Fruit fly (Drosophila melanogaster): Measurements from ENCODE around the gene Spn85F.
A peak's percentile ranks its signal among the peaks of the same experiment; 100 is the strongest.

DNA sequence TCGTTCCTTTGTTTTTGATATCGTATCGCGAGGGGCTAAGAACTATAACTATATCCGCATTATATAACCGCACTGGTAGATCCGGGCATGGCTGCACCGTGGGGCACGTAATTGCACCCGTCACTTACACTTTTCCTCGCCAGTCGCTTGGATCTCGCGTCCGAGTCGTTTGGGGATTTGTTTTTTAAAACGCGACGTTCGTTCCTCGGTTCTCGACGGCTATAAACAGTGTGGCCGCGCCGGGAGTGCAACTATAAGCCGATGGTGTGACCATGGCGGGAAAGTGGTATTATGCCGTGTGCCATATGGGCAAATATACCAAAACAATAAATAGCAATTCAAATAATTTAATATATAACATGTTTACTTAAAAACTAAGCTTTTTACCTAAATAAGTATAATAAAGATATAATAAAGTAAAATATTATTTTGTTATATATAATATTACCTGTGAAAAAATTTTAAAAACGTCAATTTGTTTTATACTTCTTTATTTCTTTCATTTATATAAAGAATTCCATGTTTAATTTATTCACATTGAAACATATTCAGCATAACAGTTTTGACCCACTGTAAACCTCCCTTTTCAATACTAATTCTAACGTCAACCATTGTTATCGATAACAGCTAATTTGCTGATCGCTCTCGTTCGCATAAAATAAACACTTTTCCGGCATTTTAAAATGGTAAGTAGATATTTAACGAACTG lies 45.9 kb downstream of the Spn85F start, which contains the start of the genes Mical and CG3909:
- TF ChIP-seq CG8301 (tag; optimal IDR thresholded peaks at IDR 0.05) (peak; percentile 61), D1 (tag; optimal IDR thresholded peaks at IDR 0.05) (peak; percentile 77), CG4496 (GFP tag; IDR thresholded peaks at IDR 0.05) (peak; percentile 89), CG10348 (GFP tag; IDR thresholded peaks at IDR 0.05) (no peak), CG32121 (GFP tag; IDR thresholded peaks at IDR 0.05) (peak; percentile 84), EcR (GFP tag; optimal IDR thresholded peaks at IDR 0.05) (peak; percentile 4), Pif1A (GFP tag; optimal IDR thresholded peaks at IDR 0.05) (no peak), CG15710 (tag; optimal IDR thresholded peaks at IDR 0.05) (peak; percentile 77), CG17806 (tag; optimal IDR thresholded peaks at IDR 0.05) (peak; percentile 76), CG9948 (tag; optimal IDR thresholded peaks at IDR 0.05) (peak; percentile 78)

Data from whole organism, pupa.